Fruit fly (Drosophila melanogaster): ENCODE data around the gene eIF4EHP.

eIF4EHP gene

dm6 chr3R:24148838-24149237 lies 40.1 kb upstream of the eIF4EHP start, which contains the start of gene Slimp (continued):
- TF ChIP-seq CG34422 (GFP tag; IDR thresholded peaks at IDR 0.05) = peak; percentile 49; the same call in 1 of the 3 replicates
- TF ChIP-seq sug (tag; optimal IDR thresholded peaks at IDR 0.05) = peak; percentile 21
- peak; percentile 32 for TF ChIP-seq phol (tag; optimal IDR thresholded peaks at IDR 0.05)
- TF ChIP-seq hth (optimal IDR thresholded peaks at IDR 0.05) = no peak
- no peak for TF ChIP-seq ttk (GFP tag; IDR thresholded peaks at IDR 0.05)
- TF ChIP-seq CG32767 (GFP tag; IDR thresholded peaks at IDR 0.05) = no peak
- TF ChIP-seq cad (GFP tag; optimal IDR thresholded peaks at IDR 0.05) = no peak
- TF ChIP-seq chif (GFP tag; optimal IDR thresholded peaks at IDR 0.05) = no peak
- no peak for TF ChIP-seq CG8478 (optimal IDR thresholded peaks at IDR 0.05)
- TF ChIP-seq org-1 (GFP tag; optimal IDR thresholded peaks at IDR 0.05) = no peak
- no peak for TF ChIP-seq CG3065 (GFP tag; optimal IDR thresholded peaks at IDR 0.05)
- TF ChIP-seq CG12391 (tag; optimal IDR thresholded peaks at IDR 0.05) = peak; percentile 40
- no peak for TF ChIP-seq seq (GFP tag; IDR thresholded peaks at IDR 0.05)
- TF ChIP-seq row (GFP tag; IDR thresholded peaks at IDR 0.05) = peak; percentile 47; the same call in 2 of the 3 replicates
- TF ChIP-seq ap (GFP tag; IDR thresholded peaks at IDR 0.05) = no peak
- no peak for TF ChIP-seq tup (GFP tag; optimal IDR thresholded peaks at IDR 0.05)
- TF ChIP-seq bsh (GFP tag; optimal IDR thresholded peaks at IDR 0.05) = peak in 1 of 2 experiments; percentile 32
- TF ChIP-seq Dll (GFP tag; IDR thresholded peaks at IDR 0.05; ENCODE audit: partially characterized antibody) = peak; percentile 52; the same call in 1 of the 4 replicates
- no peak for TF ChIP-seq gfzf (GFP tag; optimal IDR thresholded peaks at IDR 0.05)
- TF ChIP-seq HmgZ (tag; optimal IDR thresholded peaks at IDR 0.05) = peak; percentile 9
- peak; percentile 5 for TF ChIP-seq Fer3 (tag; optimal IDR thresholded peaks at IDR 0.05)
- no peak for TF ChIP-seq grn (GFP tag; optimal IDR thresholded peaks at IDR 0.05)
- no peak for TF ChIP-seq ewg (GFP tag; optimal IDR thresholded peaks at IDR 0.05)
- 0 out of 2 replicates have a peak, but pooled peaks have one; percentile 20 for TF ChIP-seq Ptx1 (GFP tag; IDR thresholded peaks at IDR 0.05)
- no peak for TF ChIP-seq cwo (GFP tag; optimal IDR thresholded peaks at IDR 0.05)
- no peak for TF ChIP-seq fd64A (GFP tag; optimal IDR thresholded peaks at IDR 0.05)
- peak; percentile 48 for TF ChIP-seq D19A (tag; optimal IDR thresholded peaks at IDR 0.05)
- TF ChIP-seq dm (GFP tag; optimal IDR thresholded peaks at IDR 0.05) = no peak
- peak; percentile 6 for TF ChIP-seq Blimp-1 (GFP tag; optimal IDR thresholded peaks at IDR 0.05)
- TF ChIP-seq dan (GFP tag; IDR thresholded peaks at IDR 0.05) = no peak
- TF ChIP-seq CG10267 (tag; optimal IDR thresholded peaks at IDR 0.05) = peak; percentile 21
- TF ChIP-seq scrt (GFP tag; optimal IDR thresholded peaks at IDR 0.05) = no peak
- TF ChIP-seq grau (tag; optimal IDR thresholded peaks at IDR 0.05) = peak; percentile 40
- peak; percentile 34 for TF ChIP-seq pzg (GFP tag; optimal IDR thresholded peaks at IDR 0.05)
- no peak for TF ChIP-seq CG5953 (GFP tag; IDR thresholded peaks at IDR 0.05)
- TF ChIP-seq CG14710 (tag; optimal IDR thresholded peaks at IDR 0.05) = peak; percentile 31
- TF ChIP-seq wek (GFP tag; optimal IDR thresholded peaks at IDR 0.05) = peak; percentile 98
- peak; percentile 13 for TF ChIP-seq Fer1 (GFP tag; optimal IDR thresholded peaks at IDR 0.05)
- TF ChIP-seq sens (GFP tag) = peak; percentile 82
- TF ChIP-seq CG7839 (tag; optimal IDR thresholded peaks at IDR 0.05) = peak; percentile 6
- TF ChIP-seq CG10979 (tag; optimal IDR thresholded peaks at IDR 0.05) = peak; percentile 18
- peak; percentile 69 for TF ChIP-seq sqz (GFP tag; optimal IDR thresholded peaks at IDR 0.05)
- TF ChIP-seq Usf (GFP tag; optimal IDR thresholded peaks at IDR 0.05) = no peak
- TF ChIP-seq Ets65A (GFP tag) = peak; percentile 78
- TF ChIP-seq sisA (GFP tag; IDR thresholded peaks at IDR 0.05) = no peak; the same call in 1 of the 2 replicates
- TF ChIP-seq psq (GFP tag; optimal IDR thresholded peaks at IDR 0.05) = no peak
- TF ChIP-seq CG3281 (GFP tag; optimal IDR thresholded peaks at IDR 0.05) = peak; percentile 6
- TF ChIP-seq Hr3 (GFP tag; optimal IDR thresholded peaks at IDR 0.05) = no peak
- TF ChIP-seq so (GFP tag; IDR thresholded peaks at IDR 0.05) = no peak
- no peak for TF ChIP-seq CG18619 (GFP tag; optimal IDR thresholded peaks at IDR 0.05)
- peak; percentile 52 for TF ChIP-seq CG2120 (GFP tag; optimal IDR thresholded peaks at IDR 0.05)
- peak; percentile 2 for TF ChIP-seq CHES-1-like (GFP tag; optimal IDR thresholded peaks at IDR 0.05)
